Worm (Caenorhabditis elegans) whole organism, L3 larva: ENCODE data around the gene K02E10.7.

Experiments
- ama-1 ChIP-seq: fragments of 150-350 bp; optimal IDR thresholded peaks from 2 replicates; lab custom pipeline; 2018
- elt-1 ChIP-seq: fragments of 150-350 bp; optimal IDR thresholded peaks from 2 replicates; lab custom pipeline; 2014; ENCODE audit warnings: missing biosample characterization, missing genetic modification characterization
- elt-3 ChIP-seq, 3 experiments: fragments of 150-350 bp in 1 of 3; sonication (generic microtip) in 2 of 3; optimal IDR thresholded peaks; 2 replicates in 2 of 3; 4 replicates in 1 of 3; lab custom pipeline; 2014 to 2017; ENCODE audit warnings: missing biosample characterization in 3 of 3, missing genetic modification characterization in 3 of 3
- eor-1 ChIP-seq, 2 experiments: fragments of 150-350 bp; optimal IDR thresholded peaks; 2 replicates each; lab custom pipeline; 2014 to 2018; ENCODE audit warnings: missing biosample characterization in 2 of 2, missing genetic modification characterization in 2 of 2
- fkh-10 ChIP-seq: sonication (generic microtip); optimal IDR thresholded peaks from 2 replicates; lab custom pipeline; 2017; ENCODE audit warnings: missing biosample characterization, missing genetic modification reagents, missing genetic modification characterization
- nhr-12 ChIP-seq: fragments of 150-350 bp; optimal IDR thresholded peaks from 2 replicates; lab custom pipeline; 2014; ENCODE audit warnings: missing biosample characterization, missing genetic modification characterization
- nhr-76 ChIP-seq: fragments of 150-350 bp; sonication (generic microtip); optimal IDR thresholded peaks from 5 replicates; lab custom pipeline; 2014; ENCODE audit warnings: missing biosample characterization, missing genetic modification characterization
- sea-2 ChIP-seq: fragments of 150-350 bp; sonication (generic microtip); optimal IDR thresholded peaks from 4 replicates; lab custom pipeline; 2014; ENCODE audit warnings: missing biosample characterization, missing genetic modification reagents, missing genetic modification characterization
- skn-1 ChIP-seq: fragments of 150-350 bp; optimal IDR thresholded peaks from 2 replicates; lab custom pipeline; 2014; ENCODE audit warnings: missing biosample characterization, missing genetic modification characterization
- tbx-2 ChIP-seq: sonication (generic microtip); optimal IDR thresholded peaks from 2 replicates; lab custom pipeline; 2016; ENCODE audit warnings: mild to moderate bottlenecking, missing genetic modification characterization, missing compliant biosample characterization

DNA sequence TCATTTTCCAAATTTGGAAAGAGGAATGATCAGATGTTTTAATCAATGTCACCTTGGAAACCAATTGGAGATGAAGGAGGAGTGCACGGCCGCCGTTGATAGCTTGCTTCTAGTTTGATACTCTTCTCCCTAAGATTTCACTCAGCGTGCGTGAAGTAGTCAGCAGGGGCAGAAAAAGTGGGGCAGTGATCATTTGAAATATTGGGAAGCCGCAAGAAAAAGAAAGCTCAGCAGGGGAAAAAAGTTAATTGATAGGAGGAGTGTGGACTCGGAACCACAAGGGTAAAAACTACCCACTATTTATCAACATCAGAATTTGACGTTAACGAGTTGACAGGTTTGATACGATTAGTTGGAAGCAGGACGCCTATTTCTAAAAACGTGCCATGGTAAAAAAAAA lies at the start of gene K02E10.7:
- TF ChIP-seq skn-1 (tag; lab: Kevin White, UChicago) (no peak), nhr-76 (tag; lab: Kevin White, UChicago) (no peak), nhr-12 (tag; lab: Kevin White, UChicago) (no peak), elt-1 (tag; lab: Kevin White, UChicago) (no peak), ama-1 (no peak), elt-3 (tag; optimal IDR thresholded peaks at IDR 0.05; lab: Kevin White, UChicago) (no peak), tbx-2 (tag; lab: Kevin White, UChicago) (no peak), eor-1 (tag; optimal IDR thresholded peaks at IDR 0.05; lab: Kevin White, UChicago) (no peak), sea-2 (GFP tag; lab: Kevin White, UChicago) (no peak), fkh-10 (no peak)
